Worm (Caenorhabditis elegans) whole organism, early embryonic: ENCODE data around the gene R01B10.2.

ENCODE experiments used
- B0310.2 ChIP-seq: sonication (generic microtip); optimal IDR thresholded peaks from 2 replicates; lab custom pipeline; 2016; ENCODE audit warnings: mild to moderate bottlenecking, missing genetic modification characterization, missing compliant biosample characterization
- F13C5.2 ChIP-seq: sonication (generic microtip); optimal IDR thresholded peaks from 2 replicates; lab custom pipeline; 2017; ENCODE audit warnings: mild to moderate bottlenecking, missing genetic modification characterization, inconsistent platforms, missing compliant biosample characterization
- aly-1 ChIP-seq: sonication (generic microtip); optimal IDR thresholded peaks from 2 replicates; lab custom pipeline; 2016; ENCODE audit warnings: missing genetic modification characterization, missing compliant biosample characterization
- ama-1 ChIP-seq: fragments of 150-350 bp; optimal IDR thresholded peaks from 2 replicates; lab custom pipeline; 2014
- ceh-36 ChIP-seq: sonication (generic microtip); optimal IDR thresholded peaks from 2 replicates; lab custom pipeline; 2016; ENCODE audit warnings: missing genetic modification characterization, inconsistent platforms, missing compliant biosample characterization
- flt-1 ChIP-seq: fragments of 200-800 bp; sonication (Bioruptor generic); IDR thresholded peaks from 2 replicates; pipeline ENCODE4 v1.3.6; 2022; ENCODE audit warnings: missing genetic modification characterization, missing compliant biosample characterization
- hmg-4 ChIP-seq: fragments of 200-800 bp; sonication (Bioruptor generic); optimal IDR thresholded peaks from 2 replicates; lab custom pipeline; 2018; ENCODE audit warnings: mild to moderate bottlenecking, missing genetic modification characterization, missing compliant biosample characterization
- sea-1 ChIP-seq: fragments of 200-800 bp; sonication (Bioruptor generic); conservative IDR thresholded peaks from 2 replicates; pipeline ENCODE4 v1.3.6; 2022; ENCODE audit warnings: missing genetic modification characterization, missing compliant biosample characterization
- tbx-11 ChIP-seq: fragments of 200-800 bp; sonication (Bioruptor generic); IDR thresholded peaks from 2 replicates; pipeline ENCODE4 v1.3.6; 2022; ENCODE audit warnings: missing genetic modification characterization, missing compliant biosample characterization
- tbx-37 ChIP-seq: fragments of 200-800 bp; sonication (Bioruptor generic); conservative IDR thresholded peaks from 2 replicates; pipeline ENCODE4 v1.3.6; 2022; ENCODE audit warnings: missing genetic modification reagents, missing genetic modification characterization, missing compliant biosample characterization

DNA sequence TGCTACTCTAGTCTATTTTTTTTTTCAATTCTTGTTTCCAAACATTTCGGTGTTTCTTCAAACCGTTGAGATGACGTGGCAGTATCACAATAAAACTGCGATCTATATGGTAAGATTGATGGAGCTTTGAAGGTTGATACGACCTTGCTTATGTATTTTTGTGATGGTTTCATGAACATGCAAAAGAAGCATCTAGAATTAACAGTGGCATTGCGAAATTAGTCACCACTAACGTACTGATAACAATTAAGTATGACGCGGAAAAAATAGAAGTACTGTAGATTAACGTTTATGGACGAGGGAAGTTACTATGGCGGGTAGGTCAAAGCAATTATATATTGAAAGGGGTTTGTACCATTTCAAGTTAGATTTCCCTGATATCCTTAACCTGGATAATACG lies 28.9 kb downstream of the R01B10.2 start:
- TF ChIP-seq sea-1 (GFP tag; lab: Robert Waterston, UW), result no peak
- TF ChIP-seq tbx-11 (GFP tag; lab: Robert Waterston, UW), result no peak
- no peak for TF ChIP-seq hmg-4 (GFP tag; lab: Kevin White, UChicago)
- no peak for TF ChIP-seq B0310.2 (tag; lab: Kevin White, UChicago)
- TF ChIP-seq aly-1 (tag; lab: Kevin White, UChicago), result no peak
- no peak for TF ChIP-seq ceh-36
- TF ChIP-seq F13C5.2 (tag; lab: Kevin White, UChicago), result no peak
- TF ChIP-seq ama-1 (lab: Kevin White, UChicago), result no peak
- no peak for TF ChIP-seq flt-1
- TF ChIP-seq tbx-37 (GFP tag; lab: Robert Waterston, UW), result no peak
